Fruit fly (Drosophila melanogaster) whole organism, prepupa: ENCODE data around the gene cher.

Experiments
- Blimp-1 ChIP-seq: fragments of 200-800 bp; sonication (Bioruptor generic); optimal IDR thresholded peaks from 3 replicates; lab custom pipeline; 2017; ENCODE audit warnings: missing biosample characterization, missing genetic modification characterization, mild to moderate bottlenecking, moderate library complexity, missing genetic modification reagents
- CG10631 ChIP-seq: fragments of 200-800 bp; sonication (Bioruptor generic); optimal IDR thresholded peaks from 2 replicates; lab custom pipeline; 2016; ENCODE audit warnings: missing biosample characterization, missing genetic modification characterization
- CG10669 ChIP-seq: fragments of 200-800 bp; sonication (Bioruptor generic); optimal IDR thresholded peaks from 3 replicates; lab custom pipeline; 2018; ENCODE audit warnings: missing biosample characterization, mild to moderate bottlenecking, missing genetic modification characterization, moderate library complexity
- CG11294 ChIP-seq: fragments of 200-800 bp; sonication (Bioruptor generic); IDR thresholded peaks from 2 replicates; pipeline ENCODE4 v1.3.6; 2022; ENCODE audit warnings: missing biosample characterization, missing genetic modification characterization
- CG15336 ChIP-seq: fragments of 200-800 bp; sonication (Bioruptor generic); IDR thresholded peaks from 2 replicates; pipeline ENCODE4 v1.3.6; 2022; ENCODE audit warnings: missing biosample characterization, missing genetic modification characterization
- CG1621 ChIP-seq: fragments of 200-800 bp; sonication (Bioruptor generic); optimal IDR thresholded peaks from 3 replicates; lab custom pipeline; 2018; ENCODE audit warnings: missing biosample characterization, mild to moderate bottlenecking, missing genetic modification characterization
- CG16779 ChIP-seq: fragments of 200-800 bp; sonication (Bioruptor generic); optimal IDR thresholded peaks from 3 replicates; lab custom pipeline; 2017; ENCODE audit warnings: missing biosample characterization, mild to moderate bottlenecking, missing genetic modification characterization
- CG3032 ChIP-seq: fragments of 200-800 bp; optimal IDR thresholded peaks from 2 replicates; lab custom pipeline; 2019; ENCODE audit warnings: missing biosample characterization, mild to moderate bottlenecking, missing genetic modification characterization, moderate library complexity
- CG31627 ChIP-seq: fragments of 200-800 bp; sonication (Bioruptor generic); optimal IDR thresholded peaks from 3 replicates; lab custom pipeline; 2016; ENCODE audit warnings: missing biosample characterization, missing genetic modification characterization
- CG34406 ChIP-seq: fragments of 200-800 bp; sonication (Bioruptor generic); optimal IDR thresholded peaks from 3 replicates; lab custom pipeline; 2016; ENCODE audit warnings: missing biosample characterization, missing genetic modification characterization
- CG4318 ChIP-seq: fragments of 200-800 bp; sonication (Bioruptor generic); optimal IDR thresholded peaks from 3 replicates; lab custom pipeline; 2017; ENCODE audit warnings: missing biosample characterization, mild to moderate bottlenecking, missing genetic modification characterization
- CG6792 ChIP-seq: fragments of 200-800 bp; sonication (Bioruptor generic); optimal IDR thresholded peaks from 3 replicates; lab custom pipeline; 2016; ENCODE audit warnings: missing biosample characterization, missing genetic modification characterization
- CG6808 ChIP-seq: fragments of 200-800 bp; sonication (Bioruptor generic); optimal IDR thresholded peaks from 3 replicates; lab custom pipeline; 2017; ENCODE audit warnings: missing biosample characterization, missing genetic modification characterization, mild to moderate bottlenecking, moderate library complexity, missing genetic modification reagents
- CG6854 ChIP-seq: fragments of 200-800 bp; sonication (Bioruptor generic); optimal IDR thresholded peaks from 2 replicates; lab custom pipeline; 2017; ENCODE audit warnings: missing biosample characterization, mild to moderate bottlenecking, missing genetic modification characterization
- CG7368 ChIP-seq: fragments of 200-800 bp; sonication (Bioruptor generic); optimal IDR thresholded peaks from 3 replicates; lab custom pipeline; 2016; ENCODE audit warnings: missing biosample characterization, missing genetic modification characterization
- CG8119 ChIP-seq: fragments of 200-800 bp; sonication (Bioruptor generic); IDR thresholded peaks from 3 replicates; pipeline ENCODE4 v1.3.6; 2022; ENCODE audit warnings: missing biosample characterization, missing genetic modification characterization
- CG9139 ChIP-seq: fragments of 200-800 bp; sonication (Bioruptor generic); optimal IDR thresholded peaks from 3 replicates; lab custom pipeline; 2017; ENCODE audit warnings: missing biosample characterization, mild to moderate bottlenecking, missing genetic modification characterization
- Eip78C ChIP-seq: fragments of 200-800 bp; sonication (Bioruptor generic); peaks from one replicate; lab custom pipeline; 2016; ENCODE audit warnings: missing biosample characterization, missing genetic modification characterization
- Eip93F ChIP-seq: fragments of 200-800 bp; sonication (Bioruptor generic); optimal IDR thresholded peaks from 2 replicates; lab custom pipeline; 2016; ENCODE audit warnings: missing biosample characterization, mild to moderate bottlenecking, missing genetic modification characterization
- Ets21C ChIP-seq: fragments of 200-800 bp; sonication (Bioruptor generic); optimal IDR thresholded peaks from 3 replicates; lab custom pipeline; 2016; ENCODE audit warnings: missing biosample characterization, missing genetic modification characterization
- Ets96B ChIP-seq: fragments of 200-800 bp; optimal IDR thresholded peaks from 2 replicates; lab custom pipeline; 2019; ENCODE audit warnings: missing biosample characterization, mild to moderate bottlenecking, missing genetic modification characterization, moderate library complexity
- Hr38 ChIP-seq: sonication (Bioruptor generic); optimal IDR thresholded peaks from 2 replicates; lab custom pipeline; 2016; ENCODE audit warnings: missing biosample characterization, missing genetic modification characterization
- Hr39 ChIP-seq: fragments of 200-800 bp; sonication (Bioruptor generic); optimal IDR thresholded peaks from 2 replicates; lab custom pipeline; 2016; ENCODE audit warnings: missing biosample characterization, missing genetic modification characterization
- Hr4 ChIP-seq: fragments of 200-800 bp; sonication (Bioruptor generic); optimal IDR thresholded peaks from 3 replicates; lab custom pipeline; 2016; ENCODE audit warnings: missing biosample characterization, missing genetic modification characterization
- Met ChIP-seq: fragments of 200-800 bp; sonication (Bioruptor generic); optimal IDR thresholded peaks from 3 replicates; lab custom pipeline; 2016; ENCODE audit warnings: missing biosample characterization, missing genetic modification characterization
- OdsH ChIP-seq: fragments of 200-800 bp; sonication (Bioruptor generic); optimal IDR thresholded peaks from 3 replicates; lab custom pipeline; 2016; ENCODE audit warnings: missing biosample characterization, missing genetic modification characterization
- Sox102F ChIP-seq: fragments of 200-800 bp; sonication (Bioruptor generic); optimal IDR thresholded peaks from 2 replicates; lab custom pipeline; 2016; ENCODE audit warnings: missing biosample characterization, mild to moderate bottlenecking, missing genetic modification characterization
- Sox14 ChIP-seq: fragments of 200-800 bp; sonication (Bioruptor generic); optimal IDR thresholded peaks from 3 replicates; lab custom pipeline; 2016; ENCODE audit warnings: missing biosample characterization, missing genetic modification characterization
- Sox15 ChIP-seq: fragments of 200-800 bp; sonication (Bioruptor generic); optimal IDR thresholded peaks from 3 replicates; lab custom pipeline; 2016; ENCODE audit warnings: missing biosample characterization, missing genetic modification characterization
- achi ChIP-seq: fragments of 200-800 bp; sonication (Bioruptor generic); optimal IDR thresholded peaks from 3 replicates; lab custom pipeline; 2016; ENCODE audit warnings: missing biosample characterization, missing genetic modification characterization
- cyc ChIP-seq: fragments of 200-800 bp; sonication (Bioruptor generic); optimal IDR thresholded peaks from 3 replicates; lab custom pipeline; 2016; ENCODE audit warnings: missing biosample characterization, missing genetic modification characterization
- dac ChIP-seq: fragments of 200-800 bp; sonication (Bioruptor generic); optimal IDR thresholded peaks from 2 replicates; lab custom pipeline; 2017; ENCODE audit warnings: missing biosample characterization, mild to moderate bottlenecking, missing genetic modification characterization
- dsx ChIP-seq: fragments of 200-800 bp; optimal IDR thresholded peaks from 3 replicates; lab custom pipeline; 2019; ENCODE audit warnings: missing biosample characterization, mild to moderate bottlenecking, missing genetic modification characterization, moderate library complexity; ENCODE audit not compliant: poor library complexity, severe bottlenecking
- eg ChIP-seq: fragments of 200-800 bp; sonication (Bioruptor generic); IDR thresholded peaks from 3 replicates; pipeline ENCODE4 v1.3.6; 2022; ENCODE audit warnings: missing biosample characterization, missing genetic modification characterization
- esn ChIP-seq: fragments of 200-800 bp; sonication (Bioruptor generic); optimal IDR thresholded peaks from 2 replicates; lab custom pipeline; 2016; ENCODE audit warnings: missing biosample characterization, mild to moderate bottlenecking, missing genetic modification characterization, moderate library complexity
- fd85E ChIP-seq: fragments of 200-800 bp; sonication (Bioruptor generic); optimal IDR thresholded peaks from 3 replicates; lab custom pipeline; 2016; ENCODE audit warnings: missing biosample characterization, missing genetic modification characterization
- fkh ChIP-seq: fragments of 200-800 bp; sonication (Bioruptor generic); optimal IDR thresholded peaks from 3 replicates; lab custom pipeline; 2017; ENCODE audit warnings: missing biosample characterization, mild to moderate bottlenecking, missing genetic modification characterization, moderate library complexity
- lz ChIP-seq: fragments of 200-800 bp; sonication (Bioruptor generic); optimal IDR thresholded peaks from 3 replicates; lab custom pipeline; 2016; ENCODE audit warnings: missing biosample characterization, missing genetic modification characterization
- net ChIP-seq: fragments of 200-800 bp; sonication (Bioruptor generic); optimal IDR thresholded peaks from 3 replicates; lab custom pipeline; 2016; ENCODE audit warnings: missing biosample characterization, missing genetic modification characterization
- pdm3 ChIP-seq: fragments of 200-800 bp; sonication (Bioruptor generic); optimal IDR thresholded peaks from 3 replicates; lab custom pipeline; 2016; ENCODE audit warnings: missing biosample characterization, missing genetic modification characterization
- ss ChIP-seq, 2 experiments: fragments of 200-800 bp; sonication (Bioruptor generic); optimal IDR thresholded peaks; 2 replicates in 1 of 2; 3 replicates in 1 of 2; lab custom pipeline; 2017 to 2018; ENCODE audit warnings: mild to moderate bottlenecking in 2 of 2, missing biosample characterization in 2 of 2, missing genetic modification characterization in 2 of 2, moderate library complexity in 1 of 2
- svp ChIP-seq: fragments of 200-800 bp; sonication (Bioruptor generic); peaks from one replicate; lab custom pipeline; 2016; ENCODE audit warnings: missing biosample characterization, missing genetic modification characterization
- topi ChIP-seq: fragments of 200-800 bp; sonication (Bioruptor generic); optimal IDR thresholded peaks from 3 replicates; lab custom pipeline; 2016; ENCODE audit warnings: missing biosample characterization, missing genetic modification characterization
- vri ChIP-seq: fragments of 200-800 bp; sonication (Bioruptor generic); optimal IDR thresholded peaks from 3 replicates; lab custom pipeline; 2016; ENCODE audit warnings: missing biosample characterization, mild to moderate bottlenecking, missing genetic modification characterization

Gene cher

dm6 chr3R:17056183-17056904 is 68.8 kb downstream of the cher start (continued):
- TF ChIP-seq ss (GFP tag; optimal IDR thresholded peaks at IDR 0.05; lab: Kevin White, UChicago) (peak; percentile 88 to 99), Sox102F (peak; percentile 40), topi (GFP tag; lab: Kevin White, UChicago) (peak; percentile 19), Ets21C (GFP tag; lab: Kevin White, UChicago) (no peak), CG10631 (GFP tag; lab: Kevin White, UChicago) (no peak), vri (peak; percentile 99), CG9139 (GFP tag; lab: Kevin White, UChicago) (peak; percentile 65), CG11294 (no peak), lz (GFP tag; lab: Kevin White, UChicago) (no peak), achi (GFP tag; lab: Kevin White, UChicago) (no peak), CG7368 (GFP tag; lab: Kevin White, UChicago) (peak; percentile 9), CG15336 (GFP tag; lab: Robert Waterston, UW) (peak; percentile 52; the same call in 1 of the 2 replicates), Sox15 (GFP tag; lab: Kevin White, UChicago) (no peak), CG4318 (GFP tag; lab: Kevin White, UChicago) (no peak), Blimp-1 (GFP tag; lab: Kevin White, UChicago) (peak; percentile 9), Eip93F (GFP tag; lab: Kevin White, UChicago) (no peak), fd85E (no peak), Sox14 (GFP tag; lab: Kevin White, UChicago) (no peak)
- TF ChIP-seq, all 60 proteins: peak for 33

DNA sequence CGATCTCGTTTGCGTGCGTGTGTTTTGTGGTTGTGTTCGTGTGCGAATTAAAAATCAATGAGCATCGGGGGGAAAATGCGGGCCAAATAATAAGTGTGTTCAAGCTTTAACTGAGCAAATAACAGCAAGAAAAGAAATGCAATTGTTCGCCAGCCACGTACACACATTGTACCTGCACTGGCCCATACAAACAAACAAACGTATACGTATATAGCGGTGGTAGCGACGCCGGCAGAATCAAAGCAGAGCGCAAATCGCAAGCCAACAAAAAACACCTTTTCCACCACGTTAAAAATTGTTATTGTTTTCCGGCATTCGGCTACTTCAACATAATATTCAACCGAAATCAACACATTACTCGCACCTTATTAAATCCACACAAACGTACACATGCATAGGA is 70.7 kb downstream of the cher start:
- TF ChIP-seq CG31627 (GFP tag; lab: Kevin White, UChicago) (no peak), svp (GFP tag; lab: Kevin White, UChicago) (peak; percentile 51)

- TF ChIP-seq fkh (GFP tag; lab: Kevin White, UChicago) (no peak), CG16779 (peak; percentile 52), Eip78C (GFP tag; lab: Kevin White, UChicago) (peak; percentile 94), CG10669 (GFP tag; lab: Kevin White, UChicago) (no peak), Hr4 (no peak), pdm3 (GFP tag; lab: Kevin White, UChicago) (peak; percentile 13), net (GFP tag; lab: Kevin White, UChicago) (peak; percentile 0), esn (GFP tag; lab: Kevin White, UChicago) (peak; percentile 65), Met (GFP tag; lab: Kevin White, UChicago) (peak; percentile 63), OdsH (peak; percentile 29), CG10631 (GFP tag; lab: Kevin White, UChicago) (peak; percentile 9), Hr38 (no peak), ss (GFP tag; optimal IDR thresholded peaks at IDR 0.05; lab: Kevin White, UChicago) (peak; percentile 8 to 39), CG7368 (GFP tag; lab: Kevin White, UChicago) (no peak), CG1621 (no peak), cyc (GFP tag; lab: Kevin White, UChicago) (peak; percentile 16), dsx (GFP tag; lab: Kevin White, UChicago) (peak; percentile 36), CG8119 (GFP tag; lab: Robert Waterston, UW) (no peak), CG6792 (GFP tag; lab: Kevin White, UChicago) (peak; percentile 22), fd85E (no peak), CG6854 (GFP tag; lab: Kevin White, UChicago) (peak; percentile 22), CG34406 (peak; percentile 31), CG3032 (tag; lab: Kevin White, UChicago) (peak; percentile 21), eg (peak; percentile 48; the same call in 1 of the 3 replicates), topi (GFP tag; lab: Kevin White, UChicago) (peak; percentile 67), CG6808 (GFP tag; lab: Kevin White, UChicago) (no peak), Ets96B (tag; lab: Kevin White, UChicago) (no peak), Blimp-1 (GFP tag; lab: Kevin White, UChicago) (peak; percentile 6), Hr39 (GFP tag; lab: Kevin White, UChicago) (peak; percentile 28), dac (GFP tag; lab: Kevin White, UChicago) (no peak), achi (GFP tag; lab: Kevin White, UChicago) (peak; percentile 34), vri (peak; percentile 35)
These were observed 71.6 kb downstream of the cher start, which contains the start of gene Dad for dm6 chr3R:17053415-17054177. Gene Dad (plus strand): TSS chr3R:17054007.
